Worm (Caenorhabditis elegans): ENCODE results near the gene cft-1.

The cft-1 gene

DNA sequence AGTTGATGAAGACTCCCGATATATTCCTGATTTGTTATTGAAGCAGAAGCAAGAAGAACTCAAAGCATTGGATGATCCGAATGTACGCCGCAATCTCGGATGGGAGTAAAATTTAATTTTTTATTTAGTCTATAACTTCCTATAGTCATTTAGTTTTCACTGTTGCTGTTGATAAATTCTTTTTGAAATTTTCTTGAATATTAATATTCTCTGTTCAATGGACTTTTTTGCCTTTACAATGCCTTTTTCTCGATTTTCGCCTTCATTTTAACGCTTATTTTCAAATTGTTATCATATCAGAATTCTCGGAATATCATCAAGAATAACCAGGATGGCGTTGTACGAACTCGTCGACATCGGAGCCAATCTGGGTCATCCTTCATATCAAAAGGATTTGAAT is 55.7 kb downstream of the cft-1 start, which contains the start of gene crn-2:
crn-2 (plus strand) TSS at position 301 of the 400 bp plus-strand sequence.
- TF ChIP-seq F13C5.2 (tag; optimal IDR thresholded peaks at IDR 0.05) (no peak), tra-4 (tag; optimal IDR thresholded peaks at IDR 0.05) (no peak)
